Fruit fly (Drosophila melanogaster) whole organism, embryonic: ENCODE results near the gene CG32440.
A peak's percentile ranks its signal among the peaks of the same experiment; 100 is the strongest.

Experiments used
- ATbp ChIP-seq: fragments of 200-800 bp; sonication (Bioruptor generic); optimal IDR thresholded peaks from 2 replicates; lab custom pipeline; 2017; ENCODE audit warnings: missing biosample characterization, mild to moderate bottlenecking, missing genetic modification characterization, missing genetic modification reagents
- Abd-B ChIP-seq: fragments of 200-800 bp; sonication (Bioruptor generic); optimal IDR thresholded peaks from 2 replicates; lab custom pipeline; 2018; ENCODE audit warnings: missing biosample characterization, mild to moderate bottlenecking, missing genetic modification characterization, moderate library complexity
- BEAF-32 ChIP-seq: fragments of 200-800 bp; sonication (Bioruptor generic); optimal IDR thresholded peaks from 3 replicates; lab custom pipeline; 2017; ENCODE audit warnings: missing biosample characterization, missing genetic modification characterization, mild to moderate bottlenecking, moderate library complexity, missing genetic modification reagents
- Bgb ChIP-seq: fragments of 200-800 bp; sonication (Bioruptor generic); IDR thresholded peaks from 2 replicates; pipeline ENCODE4 v1.3.6; 2022; ENCODE audit warnings: missing biosample characterization, missing genetic modification characterization; ENCODE audit not compliant: partially characterized antibody
- CG10267 ChIP-seq: fragments of 200-800 bp; sonication (Bioruptor generic); optimal IDR thresholded peaks from 2 replicates; lab custom pipeline; 2018; ENCODE audit warnings: missing biosample characterization, mild to moderate bottlenecking, missing genetic modification characterization, moderate library complexity
- CG10543 ChIP-seq: fragments of 200-800 bp; sonication (Bioruptor generic); optimal IDR thresholded peaks from 3 replicates; lab custom pipeline; 2017; ENCODE audit warnings: missing biosample characterization, mild to moderate bottlenecking, missing genetic modification characterization, moderate library complexity
- CG12299 ChIP-seq: fragments of 200-800 bp; sonication (Bioruptor generic); optimal IDR thresholded peaks from 2 replicates; lab custom pipeline; 2018; ENCODE audit warnings: missing biosample characterization, mild to moderate bottlenecking, missing genetic modification characterization
- CG12942 ChIP-seq: fragments of 200-800 bp; sonication (Bioruptor generic); optimal IDR thresholded peaks from 3 replicates; lab custom pipeline; 2016; ENCODE audit warnings: missing biosample characterization, missing genetic modification characterization
- CG13296 ChIP-seq: fragments of 200-800 bp; sonication (Bioruptor generic); optimal IDR thresholded peaks from 3 replicates; lab custom pipeline; 2018; ENCODE audit warnings: missing biosample characterization, mild to moderate bottlenecking, missing genetic modification characterization
- CG15073 ChIP-seq: fragments of 200-800 bp; sonication (Bioruptor generic); optimal IDR thresholded peaks from 2 replicates; lab custom pipeline; 2016; ENCODE audit warnings: missing biosample characterization, missing genetic modification characterization
- CG15514 ChIP-seq: fragments of 200-800 bp; sonication (Bioruptor generic); optimal IDR thresholded peaks from 3 replicates; lab custom pipeline; 2017; ENCODE audit warnings: missing biosample characterization, missing genetic modification characterization, mild to moderate bottlenecking, moderate library complexity, missing genetic modification reagents
- CG1647 ChIP-seq: fragments of 200-800 bp; sonication (Bioruptor generic); optimal IDR thresholded peaks from 3 replicates; lab custom pipeline; 2016; ENCODE audit warnings: missing biosample characterization, missing genetic modification characterization
- CG16863 ChIP-seq: fragments of 200-800 bp; sonication (Bioruptor generic); optimal IDR thresholded peaks from 3 replicates; lab custom pipeline; 2016; ENCODE audit warnings: missing biosample characterization, missing genetic modification characterization
- CG17568 ChIP-seq: fragments of 200-800 bp; sonication (Bioruptor generic); optimal IDR thresholded peaks from 2 replicates; lab custom pipeline; 2018; ENCODE audit warnings: missing biosample characterization, mild to moderate bottlenecking, missing genetic modification characterization, moderate library complexity
- CG18011 ChIP-seq: fragments of 200-800 bp; sonication (Bioruptor generic); optimal IDR thresholded peaks from 2 replicates; lab custom pipeline; 2017; ENCODE audit warnings: missing biosample characterization, missing genetic modification characterization, mild to moderate bottlenecking, moderate library complexity, missing genotype
- CG31224 ChIP-seq: fragments of 200-800 bp; sonication (Bioruptor generic); IDR thresholded peaks from 2 replicates; pipeline ENCODE4 v1.3.6; 2022; ENCODE audit warnings: missing biosample characterization, missing genetic modification characterization
- CG32532 ChIP-seq: fragments of 200-800 bp; sonication (Bioruptor generic); IDR thresholded peaks from 2 replicates; pipeline ENCODE4 v1.3.6; 2022; ENCODE audit warnings: missing biosample characterization, missing genetic modification characterization
- CG3281 ChIP-seq: fragments of 200-800 bp; sonication (Bioruptor generic); optimal IDR thresholded peaks from 3 replicates; lab custom pipeline; 2017; ENCODE audit warnings: missing biosample characterization, mild to moderate bottlenecking, missing genetic modification characterization
- CG34422 ChIP-seq: fragments of 200-800 bp; sonication (Bioruptor generic); IDR thresholded peaks from 3 replicates; pipeline ENCODE4 v1.3.6; 2022; ENCODE audit warnings: missing biosample characterization, missing genetic modification characterization
- CG4404 ChIP-seq: fragments of 200-800 bp; sonication (Bioruptor generic); IDR thresholded peaks from 2 replicates; pipeline ENCODE4 v1.3.6; 2022; ENCODE audit warnings: missing biosample characterization, missing genetic modification characterization
- CG6813 ChIP-seq: fragments of 200-800 bp; sonication (Bioruptor generic); optimal IDR thresholded peaks from 2 replicates; lab custom pipeline; 2017; ENCODE audit warnings: missing biosample characterization, missing genetic modification characterization, mild to moderate bottlenecking, moderate library complexity, missing genetic modification reagents
- CoRest ChIP-seq: fragments of 200-800 bp; sonication (Bioruptor generic); optimal IDR thresholded peaks from 3 replicates; lab custom pipeline; 2018; ENCODE audit warnings: missing biosample characterization, mild to moderate bottlenecking, missing genetic modification characterization, moderate library complexity
- Dad ChIP-seq: fragments of 200-800 bp; sonication (Bioruptor generic); optimal IDR thresholded peaks from 3 replicates; lab custom pipeline; 2016; ENCODE audit warnings: missing biosample characterization, missing genetic modification characterization
- Dref ChIP-seq: fragments of 200-800 bp; sonication (Bioruptor generic); IDR thresholded peaks from 2 replicates; pipeline ENCODE4 v1.3.6; 2022; ENCODE audit warnings: missing biosample characterization, missing genetic modification characterization
- HLH3B ChIP-seq: fragments of 200-800 bp; sonication (Bioruptor generic); IDR thresholded peaks from 2 replicates; pipeline ENCODE4 v1.3.6; 2022; ENCODE audit warnings: missing biosample characterization, missing genetic modification characterization
- HmgZ ChIP-seq: fragments of 200-800 bp; sonication (Bioruptor generic); optimal IDR thresholded peaks from 2 replicates; lab custom pipeline; 2018; ENCODE audit warnings: missing biosample characterization, mild to moderate bottlenecking, missing genetic modification characterization
- Hmr ChIP-seq: fragments of 200-800 bp; sonication (Bioruptor generic); optimal IDR thresholded peaks from 3 replicates; lab custom pipeline; 2017; ENCODE audit warnings: mild to moderate bottlenecking, missing biosample characterization, missing genetic modification reagents, missing genetic modification characterization
- Hr78 ChIP-seq, 2 experiments: fragments of 200-800 bp in 1 of 2; fragments of >200 bp in 1 of 2; sonication (Bioruptor generic) in 1 of 2; optimal IDR thresholded peaks; 2 replicates each; lab custom pipeline; 2017 to 2019; ENCODE audit warnings: missing biosample characterization in 2 of 2, missing genetic modification characterization in 2 of 2, mild to moderate bottlenecking in 1 of 2, moderate library complexity in 1 of 2
- Meics ChIP-seq: fragments of 200-800 bp; sonication (Bioruptor generic); optimal IDR thresholded peaks from 2 replicates; lab custom pipeline; 2017; ENCODE audit warnings: missing biosample characterization, mild to moderate bottlenecking, missing genetic modification characterization
- Trl ChIP-seq, 3 experiments: fragments of >200 bp in 2 of 3; fragments of 200-800 bp in 1 of 3; sonication (Bioruptor generic) in 1 of 3; optimal IDR thresholded peaks; 2 replicates in 1 of 3; 3 replicates in 2 of 3; lab custom pipeline; 2016 to 2017; ENCODE audit warnings: missing biosample characterization in 1 of 3, missing genetic modification characterization in 1 of 3
- ase ChIP-seq: fragments of 200-800 bp; sonication (Bioruptor generic); IDR thresholded peaks from 3 replicates; pipeline ENCODE4 v1.3.6; 2022; ENCODE audit warnings: missing biosample characterization, missing genetic modification characterization
- chinmo ChIP-seq: fragments of 200-800 bp; sonication (Bioruptor generic); IDR thresholded peaks from 4 replicates; pipeline ENCODE4 v1.3.6; 2022; ENCODE audit warnings: missing biosample characterization, missing genetic modification characterization; ENCODE audit not compliant: partially characterized antibody
- cwo ChIP-seq: fragments of 200-800 bp; sonication (Bioruptor generic); optimal IDR thresholded peaks from 3 replicates; lab custom pipeline; 2017; ENCODE audit warnings: missing biosample characterization, missing genetic modification characterization, mild to moderate bottlenecking, moderate library complexity, missing genetic modification reagents
- dm ChIP-seq: fragments of 200-800 bp; sonication (Bioruptor generic); optimal IDR thresholded peaks from 3 replicates; lab custom pipeline; 2016; ENCODE audit warnings: missing biosample characterization, missing genetic modification characterization
- dmrt99B ChIP-seq: fragments of 200-800 bp; sonication (Bioruptor generic); optimal IDR thresholded peaks from 2 replicates; lab custom pipeline; 2018; ENCODE audit warnings: missing biosample characterization, mild to moderate bottlenecking, missing genetic modification characterization, moderate library complexity
- exex ChIP-seq: fragments of 200-800 bp; sonication (Bioruptor generic); optimal IDR thresholded peaks from 4 replicates; lab custom pipeline; 2018; ENCODE audit warnings: missing biosample characterization, mild to moderate bottlenecking, missing genetic modification characterization, moderate library complexity
- fd3F ChIP-seq: fragments of 200-800 bp; sonication (Bioruptor generic); optimal IDR thresholded peaks from 2 replicates; lab custom pipeline; 2018; ENCODE audit warnings: missing biosample characterization, mild to moderate bottlenecking, missing genetic modification characterization, moderate library complexity
- her ChIP-seq: fragments of 200-800 bp; sonication (Bioruptor generic); optimal IDR thresholded peaks from 2 replicates; lab custom pipeline; 2016; ENCODE audit warnings: missing biosample characterization, missing genetic modification characterization
- hkb ChIP-seq, 2 experiments: fragments of 200-800 bp in 1 of 2; fragments of >200 bp in 1 of 2; sonication (Bioruptor generic) in 1 of 2; IDR thresholded peaks in 1 of 2; optimal IDR thresholded peaks in 1 of 2; 2 replicates each; pipeline versions ENCODE4 v1.3.6 to Lab custom; 2017 to 2022; ENCODE audit warnings: missing biosample characterization in 1 of 2, missing genetic modification characterization in 1 of 2
- ind ChIP-seq: fragments of 200-800 bp; sonication (Bioruptor generic); optimal IDR thresholded peaks from 3 replicates; lab custom pipeline; 2016; ENCODE audit warnings: missing biosample characterization, missing genetic modification characterization
- lab ChIP-seq: fragments of 200-800 bp; sonication (Bioruptor generic); optimal IDR thresholded peaks from 3 replicates; lab custom pipeline; 2017; ENCODE audit warnings: missing biosample characterization, missing genetic modification characterization, mild to moderate bottlenecking, moderate library complexity, missing genetic modification reagents
- mirr ChIP-seq: fragments of 200-800 bp; sonication (Bioruptor generic); optimal IDR thresholded peaks from 3 replicates; lab custom pipeline; 2018; ENCODE audit warnings: missing biosample characterization, mild to moderate bottlenecking, missing genetic modification characterization
- oc ChIP-seq: fragments of 200-800 bp; sonication (Bioruptor generic); optimal IDR thresholded peaks from 2 replicates; lab custom pipeline; 2018; ENCODE audit warnings: missing biosample characterization, mild to moderate bottlenecking, missing genetic modification characterization, moderate library complexity
- ranshi ChIP-seq: fragments of 200-800 bp; sonication (Bioruptor generic); IDR thresholded peaks from 2 replicates; pipeline ENCODE4 v1.3.6; 2022; ENCODE audit warnings: missing biosample characterization, missing genetic modification characterization
- sd ChIP-seq: fragments of 200-800 bp; sonication (Bioruptor generic); optimal IDR thresholded peaks from 3 replicates; lab custom pipeline; 2018; ENCODE audit warnings: missing biosample characterization, mild to moderate bottlenecking, missing genetic modification characterization, moderate library complexity
- sens ChIP-seq: fragments of 200-800 bp; sonication (Bioruptor generic); peaks from one replicate; lab custom pipeline; 2016; ENCODE audit warnings: missing biosample characterization, missing genetic modification characterization
- slp2 ChIP-seq: fragments of 200-800 bp; sonication (Bioruptor generic); optimal IDR thresholded peaks from 2 replicates; lab custom pipeline; 2016; ENCODE audit warnings: missing biosample characterization, missing genetic modification characterization

Gene CG32440

DNA sequence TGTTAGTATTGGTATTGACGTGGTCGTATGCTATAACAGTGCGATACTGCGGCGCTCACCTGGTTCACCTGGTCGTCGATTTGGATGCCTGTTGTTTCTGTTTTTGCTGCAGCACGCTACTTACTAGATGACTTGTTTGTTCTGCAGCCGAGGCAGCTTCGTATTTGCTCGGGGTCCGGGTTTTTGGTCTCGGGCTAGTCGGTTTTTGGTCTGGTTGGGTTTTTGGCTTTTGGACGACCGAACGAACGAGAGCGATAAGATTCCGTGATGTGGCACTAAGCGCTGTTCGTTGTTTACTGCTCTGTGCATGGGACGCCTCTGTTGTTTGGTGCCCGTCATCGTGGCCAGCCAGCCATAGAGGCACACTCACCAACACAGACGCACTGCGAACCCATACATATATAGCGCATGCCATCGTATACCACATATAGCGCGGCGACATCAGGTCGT lies 11.0 kb upstream of the CG32440 start, which contains the start of gene ebd2 (continued):
- TF ChIP-seq Hr78 (GFP tag; optimal IDR thresholded peaks at IDR 0.05; lab: Kevin White, UChicago) = peak in 1 of 2 experiments; percentile 48
- peak; percentile 20 for TF ChIP-seq CG16863 (GFP tag; lab: Kevin White, UChicago)
- TF ChIP-seq Dref (GFP tag; lab: Robert Waterston, UW) = 0 out of 2 replicates have a peak, but pooled peaks have one; percentile 1
- TF ChIP-seq dm = peak; percentile 11
- TF ChIP-seq Dad (GFP tag; lab: Kevin White, UChicago) = peak; percentile 27
- 0 out of 2 replicates have a peak, but pooled peaks have one; percentile 5 for TF ChIP-seq Bgb (GFP tag; lab: Robert Waterston, UW)
- TF ChIP-seq dmrt99B (tag; lab: Kevin White, UChicago) = peak; percentile 34
- no peak for TF ChIP-seq CG4404
- TF ChIP-seq ind (GFP tag; lab: Kevin White, UChicago) = no peak
- TF ChIP-seq exex (tag; lab: Kevin White, UChicago) = peak; percentile 55
- TF ChIP-seq CG12942 (GFP tag; lab: Kevin White, UChicago) = no peak
- no peak for TF ChIP-seq CG31224 (GFP tag; lab: Robert Waterston, UW)
- TF ChIP-seq mirr = peak; percentile 18
- TF ChIP-seq CG10543 = peak; percentile 95
- TF ChIP-seq CG6813 (GFP tag; lab: Kevin White, UChicago) = peak; percentile 1
- TF ChIP-seq ase (GFP tag; lab: Robert Waterston, UW) = no peak
- TF ChIP-seq cwo = peak; percentile 73
- TF ChIP-seq CG34422 (GFP tag; lab: Robert Waterston, UW) = 0 out of 3 replicates have a peak, but pooled peaks have one; percentile 31
- TF ChIP-seq CG1647 (GFP tag; lab: Kevin White, UChicago) = no peak
- peak; percentile 17; the same call in 1 of the 2 replicates for TF ChIP-seq ranshi
- TF ChIP-seq chinmo (GFP tag; lab: Robert Waterston, UW) = peak; percentile 91; the same call in 3 of the 4 replicates
- TF ChIP-seq CoRest (tag; lab: Kevin White, UChicago) = peak; percentile 6
- TF ChIP-seq sens (GFP tag; lab: Kevin White, UChicago) = peak; percentile 62
- peak; percentile 1 for TF ChIP-seq ATbp (GFP tag; lab: Kevin White, UChicago)
- no peak for TF ChIP-seq CG18011
- no peak for TF ChIP-seq CG10267 (tag; lab: Kevin White, UChicago)
- TF ChIP-seq oc (tag; lab: Kevin White, UChicago) = peak; percentile 19
- TF ChIP-seq CG32532 (GFP tag; lab: Robert Waterston, UW) = peak; percentile 31; the same call in 1 of the 2 replicates
- peak; percentile 44 for TF ChIP-seq Meics (GFP tag; lab: Kevin White, UChicago)
- TF ChIP-seq Abd-B (GFP tag; lab: Kevin White, UChicago) = no peak
- TF ChIP-seq HmgZ (tag; lab: Kevin White, UChicago) = peak; percentile 63
- TF ChIP-seq her = peak; percentile 58
- TF ChIP-seq CG13296 (GFP tag; lab: Kevin White, UChicago) = peak; percentile 21
- peak; percentile 53 for TF ChIP-seq Hmr (GFP tag; lab: Kevin White, UChicago)
- TF ChIP-seq CG12299 (tag; lab: Kevin White, UChicago) = peak; percentile 23
- TF ChIP-seq CG3281 (GFP tag; lab: Kevin White, UChicago) = peak; percentile 35
- TF ChIP-seq CG15073 (GFP tag; lab: Kevin White, UChicago) = peak; percentile 53
- TF ChIP-seq hkb (optimal IDR thresholded peaks at IDR 0.05; lab: Kevin White, UChicago) = no peak
- peak; percentile 6; the same call in 1 of the 2 replicates for TF ChIP-seq hkb (GFP tag; IDR thresholded peaks at IDR 0.05; lab: Robert Waterston, UW)
- no peak for TF ChIP-seq fd3F (GFP tag; lab: Kevin White, UChicago)
- peak; percentile 67 for TF ChIP-seq CG15514 (GFP tag; lab: Kevin White, UChicago)
- peak; percentile 77 for TF ChIP-seq sd (tag; lab: Kevin White, UChicago)
- peak; percentile 44 for TF ChIP-seq CG17568
- TF ChIP-seq lab (GFP tag; lab: Kevin White, UChicago) = peak; percentile 76
- TF ChIP-seq HLH3B = 0 out of 2 replicates have a peak, but pooled peaks have one; percentile 43
- TF ChIP-seq slp2 = no peak
- peak in 1 of 2 experiments; percentile 2 for TF ChIP-seq Trl (optimal IDR thresholded peaks at IDR 0.05; lab: Kevin White, UChicago)
- no peak for TF ChIP-seq Trl (GFP tag; optimal IDR thresholded peaks at IDR 0.05; lab: Kevin White, UChicago)
- TF ChIP-seq BEAF-32 (GFP tag; lab: Kevin White, UChicago) = no peak
